Worm (Caenorhabditis elegans) whole organism, early embryonic: ENCODE measurements around the gene Y73B6BL.270.

Experiments
- F13C5.2 ChIP-seq: sonication (generic microtip); optimal IDR thresholded peaks from 2 replicates; lab custom pipeline; 2017; ENCODE audit warnings: mild to moderate bottlenecking, missing genetic modification characterization, inconsistent platforms, missing compliant biosample characterization
- aly-1 ChIP-seq: sonication (generic microtip); optimal IDR thresholded peaks from 2 replicates; lab custom pipeline; 2016; ENCODE audit warnings: missing genetic modification characterization, missing compliant biosample characterization
- ama-1 ChIP-seq: fragments of 150-350 bp; optimal IDR thresholded peaks from 2 replicates; lab custom pipeline; 2014
- ceh-13 ChIP-seq: fragments of 200-800 bp; sonication (Bioruptor generic); optimal IDR thresholded peaks from 2 replicates; lab custom pipeline; 2018; ENCODE audit warnings: mild to moderate bottlenecking, missing genetic modification characterization, missing compliant biosample characterization
- ets-7 ChIP-seq: sonication (generic microtip); optimal IDR thresholded peaks from 2 replicates; lab custom pipeline; 2016; ENCODE audit warnings: missing genotype, missing genetic modification characterization, missing compliant biosample characterization
- flt-1 ChIP-seq: fragments of 200-800 bp; sonication (Bioruptor generic); IDR thresholded peaks from 2 replicates; pipeline ENCODE4 v1.3.6; 2022; ENCODE audit warnings: missing genetic modification characterization, missing compliant biosample characterization
- pes-1 ChIP-seq: fragments of 200-800 bp; sonication (Bioruptor generic); IDR thresholded peaks from 2 replicates; pipeline ENCODE4 v1.3.6; 2022; ENCODE audit warnings: missing genetic modification reagents, missing genetic modification characterization, missing compliant biosample characterization
- tbx-11 ChIP-seq: fragments of 200-800 bp; sonication (Bioruptor generic); IDR thresholded peaks from 2 replicates; pipeline ENCODE4 v1.3.6; 2022; ENCODE audit warnings: missing genetic modification characterization, missing compliant biosample characterization
- tbx-37 ChIP-seq: fragments of 200-800 bp; sonication (Bioruptor generic); conservative IDR thresholded peaks from 2 replicates; pipeline ENCODE4 v1.3.6; 2022; ENCODE audit warnings: missing genetic modification reagents, missing genetic modification characterization, missing compliant biosample characterization
- tra-4 ChIP-seq: sonication (generic microtip); optimal IDR thresholded peaks from 2 replicates; lab custom pipeline; 2017; ENCODE audit warnings: missing genetic modification characterization, missing compliant biosample characterization

DNA sequence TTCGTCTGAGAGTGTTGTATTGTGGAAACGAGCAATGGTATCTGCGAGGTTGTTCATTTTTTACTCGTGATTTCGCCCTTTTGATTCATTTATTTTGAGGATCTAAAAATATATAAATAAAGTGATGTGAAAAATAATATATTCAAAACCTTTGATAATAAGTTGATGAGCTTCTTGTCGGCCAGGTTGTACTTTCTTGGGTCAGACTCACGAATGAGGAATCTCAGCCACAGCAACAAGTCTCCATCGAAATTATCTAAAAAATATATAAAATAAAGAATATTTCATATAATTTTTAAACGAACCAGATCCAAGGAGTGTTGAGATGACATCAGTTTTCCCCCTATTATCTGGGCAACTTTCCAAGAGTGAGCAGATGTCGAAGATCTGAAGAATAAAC, 22.7 kb upstream of the Y73B6BL.270 start, which contains the start of gene Y73B6BL.288:
- no peak for TF ChIP-seq ama-1
- TF ChIP-seq F13C5.2 = no peak
- TF ChIP-seq flt-1 = no peak
- TF ChIP-seq ets-7 (tag; lab: Kevin White, UChicago) = no peak
- TF ChIP-seq tbx-11 (GFP tag; lab: Robert Waterston, UW) = no peak
- TF ChIP-seq tbx-37 = no peak
- no peak for TF ChIP-seq ceh-13 (GFP tag; lab: Kevin White, UChicago)
- no peak for TF ChIP-seq tra-4 (tag; lab: Kevin White, UChicago)
- no peak for TF ChIP-seq aly-1 (tag; lab: Kevin White, UChicago)
- no peak for TF ChIP-seq pes-1 (GFP tag; lab: Robert Waterston, UW)
